Fruit fly (Drosophila melanogaster): ENCODE measurements around the gene Cpsf6.

Cpsf6 gene

DNA sequence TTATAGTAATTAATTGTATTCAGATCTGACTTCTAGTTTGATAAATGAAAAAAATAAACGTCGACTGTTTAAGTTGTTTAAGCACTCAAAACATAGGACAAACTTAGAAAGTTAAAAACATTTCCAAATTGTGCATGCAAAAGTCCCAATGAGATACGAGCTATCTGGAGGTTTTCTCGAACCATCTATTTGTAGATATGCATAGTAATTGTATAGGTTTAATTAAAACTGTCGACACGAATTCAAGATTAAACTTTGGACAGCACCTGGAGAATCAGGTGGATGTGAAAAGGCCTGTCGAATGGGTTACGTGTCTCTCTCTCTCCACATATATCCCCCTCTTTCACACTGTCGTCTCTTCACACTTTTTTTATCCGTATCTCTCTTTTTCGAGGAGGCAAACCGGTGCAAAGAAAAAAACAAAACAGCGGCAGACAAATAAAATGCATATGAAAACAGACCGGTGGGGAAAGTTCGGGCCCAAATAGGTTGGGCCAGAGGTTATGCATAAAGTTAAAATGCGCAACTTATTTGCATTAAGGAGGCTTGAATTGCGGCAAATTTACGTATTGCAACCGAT lies 44.9 kb upstream of the Cpsf6 start (continued):
- TF ChIP-seq CG2116 (GFP tag; optimal IDR thresholded peaks at IDR 0.05) (no peak), bsh (GFP tag; optimal IDR thresholded peaks at IDR 0.05) (peak in 1 of 2 experiments; percentile 65), CG18599 (GFP tag; optimal IDR thresholded peaks at IDR 0.05) (no peak), CG32772 (GFP tag; IDR thresholded peaks at IDR 0.05) (0 out of 2 replicates have a peak, but pooled peaks have one; percentile 16), sqz (GFP tag; optimal IDR thresholded peaks at IDR 0.05) (peak; percentile 23), Hr51 (GFP tag; optimal IDR thresholded peaks at IDR 0.05) (no peak), Side (GFP tag; optimal IDR thresholded peaks at IDR 0.05) (no peak), CG31224 (GFP tag; IDR thresholded peaks at IDR 0.05) (no peak), CG6813 (GFP tag; optimal IDR thresholded peaks at IDR 0.05) (no peak)

DNA sequence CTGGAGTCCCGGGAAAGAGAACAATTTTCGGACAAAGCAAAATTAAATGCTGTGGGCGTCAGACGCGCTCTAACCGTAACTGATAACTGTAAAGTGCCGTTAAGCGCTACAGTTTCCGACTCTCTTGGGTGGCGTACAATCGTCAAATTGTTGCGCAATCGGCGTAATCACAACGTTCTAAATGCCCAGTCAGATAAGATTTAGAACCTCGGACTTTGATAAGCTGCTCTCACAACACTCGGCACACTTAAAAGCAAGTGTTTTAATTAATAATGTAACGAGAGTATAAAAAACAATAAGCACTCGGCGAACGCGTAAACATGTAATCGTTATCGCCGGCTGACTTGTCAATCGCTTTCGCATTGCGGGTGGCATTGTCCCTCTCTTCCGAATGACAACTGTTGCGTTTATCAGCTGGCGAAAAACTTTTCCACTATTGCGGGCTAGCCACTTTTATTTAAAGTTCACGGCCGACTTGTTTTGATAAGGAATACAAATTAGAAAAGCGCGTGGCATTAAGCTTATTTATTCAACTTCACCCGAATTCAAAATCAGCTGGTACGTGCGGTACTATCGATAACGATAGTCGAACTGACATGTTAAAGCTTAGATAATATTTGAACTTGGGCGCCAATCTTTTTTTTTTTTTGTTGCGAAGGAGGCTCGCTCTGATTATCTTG lies 43.6 kb upstream of the Cpsf6 start:
- TF ChIP-seq nau (GFP tag; optimal IDR thresholded peaks at IDR 0.05), result no peak
- TF ChIP-seq vnd (GFP tag; IDR thresholded peaks at IDR 0.05; ENCODE audit: partially characterized antibody), result peak; percentile 70; the same call in 1 of the 3 replicates
- TF ChIP-seq Dref (GFP tag; IDR thresholded peaks at IDR 0.05), result peak; percentile 62
- 0 out of 2 replicates have a peak, but pooled peaks have one; percentile 7 for TF ChIP-seq Xrp1 (GFP tag; IDR thresholded peaks at IDR 0.05)
- TF ChIP-seq ind (GFP tag; optimal IDR thresholded peaks at IDR 0.05), result no peak
- 0 out of 3 replicates have a peak, but pooled peaks have one; percentile 37 for TF ChIP-seq knrl (GFP tag; IDR thresholded peaks at IDR 0.05; ENCODE audit: partially characterized antibody)
- peak; percentile 80 for TF ChIP-seq CG12155 (GFP tag; optimal IDR thresholded peaks at IDR 0.05)
- TF ChIP-seq kni (GFP tag; optimal IDR thresholded peaks at IDR 0.05), result no peak
- peak; percentile 48; the same call in 1 of the 3 replicates for TF ChIP-seq CG34422 (GFP tag; IDR thresholded peaks at IDR 0.05)
- no peak for TF ChIP-seq Chrac-16 (GFP tag; optimal IDR thresholded peaks at IDR 0.05)
- TF ChIP-seq Hey (tag; optimal IDR thresholded peaks at IDR 0.05), result peak; percentile 46
- peak; percentile 43; the same call in 1 of the 2 replicates for TF ChIP-seq inv (GFP tag; IDR thresholded peaks at IDR 0.05; ENCODE audit: partially characterized antibody)
- peak; percentile 99 for TF ChIP-seq sug (tag; optimal IDR thresholded peaks at IDR 0.05)
- no peak for TF ChIP-seq Sox102F (GFP tag; optimal IDR thresholded peaks at IDR 0.05)
- TF ChIP-seq CG1024 (GFP tag; IDR thresholded peaks at IDR 0.05), result no peak
- TF ChIP-seq bbx (GFP tag; IDR thresholded peaks at IDR 0.05; ENCODE audit: partially characterized antibody), result peak; percentile 57; the same call in 1 of the 2 replicates
- TF ChIP-seq CG6854 (GFP tag; optimal IDR thresholded peaks at IDR 0.05), result peak; percentile 12
- TF ChIP-seq amos (GFP tag; IDR thresholded peaks at IDR 0.05; ENCODE audit: partially characterized antibody), result peak; percentile 62; the same call in 1 of the 2 replicates
- TF ChIP-seq exex (tag; optimal IDR thresholded peaks at IDR 0.05), result peak; percentile 97
- TF ChIP-seq D19A (tag; optimal IDR thresholded peaks at IDR 0.05), result no peak
- peak; percentile 55 for TF ChIP-seq Sry-δ (GFP tag; optimal IDR thresholded peaks at IDR 0.05)
- TF ChIP-seq CG2116 (GFP tag; optimal IDR thresholded peaks at IDR 0.05), result peak; percentile 58
- peak; percentile 83 for TF ChIP-seq Dp (GFP tag; optimal IDR thresholded peaks at IDR 0.05)
- peak in 1 of 2 experiments; percentile 100 for TF ChIP-seq Pdp1 (GFP tag; optimal IDR thresholded peaks at IDR 0.05)
- TF ChIP-seq CG15514 (GFP tag; optimal IDR thresholded peaks at IDR 0.05), result no peak
- TF ChIP-seq MTF-1 (GFP tag; optimal IDR thresholded peaks at IDR 0.05; ENCODE audit: borderline replicate concordance), result no peak
- no peak for TF ChIP-seq Atf-2 (GFP tag; optimal IDR thresholded peaks at IDR 0.05)
- peak; percentile 5 for TF ChIP-seq CG18599 (GFP tag; optimal IDR thresholded peaks at IDR 0.05)
- TF ChIP-seq CG42726 (GFP tag; IDR thresholded peaks at IDR 0.05; ENCODE audit: partially characterized antibody), result no peak
- TF ChIP-seq grau (tag; optimal IDR thresholded peaks at IDR 0.05), result peak; percentile 17
- peak; percentile 75; the same call in 3 of the 4 replicates for TF ChIP-seq chinmo (GFP tag; IDR thresholded peaks at IDR 0.05; ENCODE audit: partially characterized antibody)
- TF ChIP-seq CG10147 (GFP tag; optimal IDR thresholded peaks at IDR 0.05), result no peak
- peak; percentile 19 for TF ChIP-seq sd (tag; optimal IDR thresholded peaks at IDR 0.05)
- no peak for TF ChIP-seq CG4820 (GFP tag; optimal IDR thresholded peaks at IDR 0.05)
- TF ChIP-seq CG13287 (GFP tag; IDR thresholded peaks at IDR 0.05; ENCODE audit: partially characterized antibody), result peak; percentile 76
- TF ChIP-seq sqz (GFP tag; optimal IDR thresholded peaks at IDR 0.05), result peak; percentile 51
- no peak for TF ChIP-seq PHDP (tag; optimal IDR thresholded peaks at IDR 0.05)
- no peak for TF ChIP-seq eve (GFP tag; optimal IDR thresholded peaks at IDR 0.05)

Measured in whole organism, embryonic.